Worm (Caenorhabditis elegans): ENCODE measurements around the gene ubh-2.

The ubh-2 gene

DNA sequence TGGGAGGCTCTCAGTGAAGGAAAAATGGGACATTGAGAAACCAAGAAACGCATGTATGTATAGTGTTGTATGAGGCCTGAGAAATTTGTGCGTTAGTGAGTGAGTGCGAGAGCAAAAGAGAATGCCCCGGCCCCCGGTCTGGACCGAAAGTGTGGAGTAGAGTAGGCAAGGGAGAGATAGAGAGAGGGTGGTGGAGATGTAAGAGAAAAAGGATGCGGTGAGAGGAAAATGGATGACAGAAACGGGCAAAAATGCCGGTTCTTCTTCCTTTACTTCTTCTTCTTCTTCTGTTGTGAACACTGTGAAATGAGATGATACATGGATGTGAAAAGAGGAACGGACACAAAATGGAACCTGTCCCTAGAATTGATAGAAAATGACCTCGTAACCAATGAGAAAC is 28.7 kb upstream of the ubh-2 start:
- peak; percentile 10 for TF ChIP-seq F37D6.2 (tag; optimal IDR thresholded peaks at IDR 0.05)
- peak; percentile 21 for TF ChIP-seq nhr-11 (tag; optimal IDR thresholded peaks at IDR 0.05)
- no peak for TF ChIP-seq ceh-44 (GFP tag; IDR thresholded peaks at IDR 0.05)
- peak; percentile 57 for TF ChIP-seq mxl-3 (GFP tag; optimal IDR thresholded peaks at IDR 0.05)
- 0 out of 2 replicates have a peak, but pooled peaks have one; percentile 58 for TF ChIP-seq egl-43 (GFP tag; IDR thresholded peaks at IDR 0.05)
- TF ChIP-seq hlh-11 (tag; optimal IDR thresholded peaks at IDR 0.05) = peak; percentile 3
- no peak for TF ChIP-seq ztf-7 (tag; optimal IDR thresholded peaks at IDR 0.05)
- peak; percentile 6 for TF ChIP-seq mep-1 (tag; optimal IDR thresholded peaks at IDR 0.05)
- peak in 1 of 2 experiments; percentile 89 for TF ChIP-seq unc-62 (GFP tag; optimal IDR thresholded peaks at IDR 0.05 in 1 of 2)
- TF ChIP-seq unc-62 (tag; optimal IDR thresholded peaks at IDR 0.05) = no peak
- no peak for TF ChIP-seq daf-16 (GFP tag; optimal IDR thresholded peaks at IDR 0.05)
- peak; percentile 28 for TF ChIP-seq daf-16 (tag; optimal IDR thresholded peaks at IDR 0.05)
- no peak for TF ChIP-seq ztf-11 (tag; optimal IDR thresholded peaks at IDR 0.05)
- no peak for TF ChIP-seq mdt-29 (GFP tag; IDR thresholded peaks at IDR 0.05)
- TF ChIP-seq hmg-1.1 (GFP tag; IDR thresholded peaks at IDR 0.05) = peak; percentile 44; the same call in 1 of the 2 replicates
- peak; percentile 51 for TF ChIP-seq rbr-2 (tag; optimal IDR thresholded peaks at IDR 0.05)

- TF ChIP-seq mes-2 (tag; optimal IDR thresholded peaks at IDR 0.05; ENCODE audit: poor library complexity, severe bottlenecking) = peak; percentile 5
- no peak for TF ChIP-seq daf-16 (GFP tag; optimal IDR thresholded peaks at IDR 0.05)
- peak; percentile 75 for TF ChIP-seq daf-16 (tag; optimal IDR thresholded peaks at IDR 0.05)
- TF ChIP-seq egl-43 (GFP tag; IDR thresholded peaks at IDR 0.05) = 0 out of 2 replicates have a peak, but pooled peaks have one; percentile 4
- TF ChIP-seq tag-97 (GFP tag; IDR thresholded peaks at IDR 0.05) = no peak
- TF ChIP-seq ceh-28 (tag; optimal IDR thresholded peaks at IDR 0.05) = no peak
Observed at ce11 chrV:6533030-6533429, 23.4 kb upstream of the ubh-2 start, which contains the start of gene hpo-26. hpo-26 (minus strand) TSS chrV:6533060.

- no peak for TF ChIP-seq F26F4.8 (GFP tag; conservative IDR thresholded peaks at IDR 0.05)
- TF ChIP-seq daf-8 (GFP tag; IDR thresholded peaks at IDR 0.05) = no peak
- no peak for TF ChIP-seq F37D6.2 (tag; optimal IDR thresholded peaks at IDR 0.05)
- TF ChIP-seq unc-39 (tag; optimal IDR thresholded peaks at IDR 0.05) = no peak
- no peak for TF ChIP-seq nhr-6 (tag; optimal IDR thresholded peaks at IDR 0.05)
- no peak for TF ChIP-seq ztf-7 (tag; optimal IDR thresholded peaks at IDR 0.05)
- no peak for TF ChIP-seq aha-1 (tag)
- no peak for TF ChIP-seq ztf-11 (tag; optimal IDR thresholded peaks at IDR 0.05)
- TF ChIP-seq fkh-10 (GFP tag; optimal IDR thresholded peaks at IDR 0.05) = no peak
- TF ChIP-seq jun-1 (tag; optimal IDR thresholded peaks at IDR 0.05) = no peak
- TF ChIP-seq hif-1 (tag; optimal IDR thresholded peaks at IDR 0.05) = no peak
- TF ChIP-seq daf-19 (GFP tag; conservative IDR thresholded peaks at IDR 0.05) = no peak
- no peak for TF ChIP-seq T26A8.4 (GFP tag; IDR thresholded peaks at IDR 0.05)
- TF ChIP-seq lin-38 (GFP tag; IDR thresholded peaks at IDR 0.05) = no peak
- TF ChIP-seq ceh-62 (tag; optimal IDR thresholded peaks at IDR 0.05) = no peak
- TF ChIP-seq ceh-82 (tag; optimal IDR thresholded peaks at IDR 0.05) = no peak
- TF ChIP-seq madf-9 (GFP tag; conservative IDR thresholded peaks at IDR 0.05) = no peak
- TF ChIP-seq skn-1 (tag; optimal IDR thresholded peaks at IDR 0.05) = no peak
- no peak for TF ChIP-seq ZK546.5 (tag; optimal IDR thresholded peaks at IDR 0.05)
- TF ChIP-seq rbr-2 (tag; optimal IDR thresholded peaks at IDR 0.05) = no peak
- no peak for TF ChIP-seq ceh-28 (tag; optimal IDR thresholded peaks at IDR 0.05)
- no peak for TF ChIP-seq mxl-2 (GFP tag; conservative IDR thresholded peaks at IDR 0.05)
- TF ChIP-seq F49E8.2 (tag; optimal IDR thresholded peaks at IDR 0.05; ENCODE audit: borderline replicate concordance) = no peak
- peak; percentile 54; the same call in 1 of the 2 replicates for TF ChIP-seq tra-1 (GFP tag; IDR thresholded peaks at IDR 0.05)
- no peak for TF ChIP-seq nhr-111 (GFP tag; optimal IDR thresholded peaks at IDR 0.05)
- TF ChIP-seq saeg-2 (GFP tag; IDR thresholded peaks at IDR 0.05) = no peak
- no peak for TF ChIP-seq R02D3.7 (tag; optimal IDR thresholded peaks at IDR 0.05)
- TF ChIP-seq pqm-1 (tag; optimal IDR thresholded peaks at IDR 0.05) = peak; percentile 80
- no peak for TF ChIP-seq aly-2 (tag; optimal IDR thresholded peaks at IDR 0.05)
- TF ChIP-seq fos-1 (tag; optimal IDR thresholded peaks at IDR 0.05) = no peak
- no peak for TF ChIP-seq dpl-1 (GFP tag; optimal IDR thresholded peaks at IDR 0.05)
- TF ChIP-seq unc-62 (GFP tag; optimal IDR thresholded peaks at IDR 0.05 in 1 of 2) = no peak
- no peak for TF ChIP-seq unc-62 (tag; optimal IDR thresholded peaks at IDR 0.05)
- TF ChIP-seq nhr-76 (tag; optimal IDR thresholded peaks at IDR 0.05) = no peak
- no peak for TF ChIP-seq zag-1 (tag; optimal IDR thresholded peaks at IDR 0.05)
- TF ChIP-seq Y105C5A.15 (GFP tag; IDR thresholded peaks at IDR 0.05) = no peak
- TF ChIP-seq daf-16 (GFP tag; optimal IDR thresholded peaks at IDR 0.05) = no peak
- TF ChIP-seq daf-16 (tag; optimal IDR thresholded peaks at IDR 0.05) = peak; percentile 69
Observed at ce11 chrV:6524757-6525156, 15.1 kb upstream of the ubh-2 start, which contains the start of gene acs-1. acs-1 (plus strand) TSS chrV:6524989.
